Fruit fly (Drosophila melanogaster): ENCODE measurements around the gene CG5516.

The CG5516 gene

DNA sequence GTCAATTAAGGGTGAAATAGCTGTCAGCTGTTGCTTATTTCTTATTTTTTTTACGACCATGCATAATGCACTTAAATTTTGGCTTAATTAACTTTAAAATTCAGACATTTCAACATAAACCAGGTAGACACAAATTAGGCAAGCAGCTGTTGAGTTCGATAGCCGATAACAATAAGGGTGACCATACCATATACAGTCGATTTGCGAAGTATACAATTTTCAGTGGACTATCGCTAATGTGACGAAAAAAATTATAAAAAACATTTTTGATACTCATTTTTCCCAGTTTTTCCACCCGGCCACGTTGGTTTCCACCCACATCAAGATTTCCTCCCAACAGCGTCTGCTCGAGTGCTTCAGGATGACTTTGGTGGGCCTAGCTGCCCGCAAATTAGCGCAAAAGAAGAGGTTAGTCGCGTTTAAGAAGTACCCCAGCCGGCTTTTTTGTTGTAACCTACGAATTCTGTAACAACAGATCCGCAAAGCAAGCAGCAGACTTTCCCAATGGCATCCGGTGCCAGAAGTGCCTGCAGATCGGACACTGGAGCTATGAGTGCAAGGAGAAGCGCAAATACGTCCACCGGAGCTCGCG is at the start of gene CG5516, which contains the start of gene CG4287:
Gene CG5516 (plus strand): TSS at position 195 of the 592 bp plus-strand sequence.
Gene CG4287 (minus strand): TSS at position 178 of the 592 bp plus-strand sequence.
- TF ChIP-seq CTCF (optimal IDR thresholded peaks at IDR 0.05) (no peak), CG8478 (optimal IDR thresholded peaks at IDR 0.05) (no peak)

DNA sequence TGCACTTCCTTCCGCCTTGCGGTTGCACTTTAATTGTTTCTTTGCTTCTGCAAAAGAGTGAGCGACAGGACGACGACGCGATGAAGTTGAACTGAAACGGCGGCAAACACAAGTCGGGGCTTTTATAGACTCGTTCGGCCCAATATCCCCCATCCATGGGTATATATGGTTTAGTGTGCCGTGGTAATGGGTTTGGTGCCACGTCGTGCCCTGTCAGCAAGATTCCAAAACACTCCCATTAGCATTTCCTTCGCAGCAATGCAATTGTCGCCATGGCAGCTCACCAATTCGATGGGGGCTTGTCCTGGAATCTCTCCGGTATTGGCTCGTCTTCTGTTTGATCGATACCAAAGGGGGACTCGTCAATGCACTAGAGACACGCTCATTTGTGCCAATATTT is 45.8 kb upstream of the CG5516 start, which contains the start of gene CG45105:
Gene CG45105 (minus strand): TSS at position 101 of the 400 bp plus-strand sequence.
- TF ChIP-seq CG8478 (optimal IDR thresholded peaks at IDR 0.05) (no peak), CTCF (optimal IDR thresholded peaks at IDR 0.05) (no peak)

DNA sequence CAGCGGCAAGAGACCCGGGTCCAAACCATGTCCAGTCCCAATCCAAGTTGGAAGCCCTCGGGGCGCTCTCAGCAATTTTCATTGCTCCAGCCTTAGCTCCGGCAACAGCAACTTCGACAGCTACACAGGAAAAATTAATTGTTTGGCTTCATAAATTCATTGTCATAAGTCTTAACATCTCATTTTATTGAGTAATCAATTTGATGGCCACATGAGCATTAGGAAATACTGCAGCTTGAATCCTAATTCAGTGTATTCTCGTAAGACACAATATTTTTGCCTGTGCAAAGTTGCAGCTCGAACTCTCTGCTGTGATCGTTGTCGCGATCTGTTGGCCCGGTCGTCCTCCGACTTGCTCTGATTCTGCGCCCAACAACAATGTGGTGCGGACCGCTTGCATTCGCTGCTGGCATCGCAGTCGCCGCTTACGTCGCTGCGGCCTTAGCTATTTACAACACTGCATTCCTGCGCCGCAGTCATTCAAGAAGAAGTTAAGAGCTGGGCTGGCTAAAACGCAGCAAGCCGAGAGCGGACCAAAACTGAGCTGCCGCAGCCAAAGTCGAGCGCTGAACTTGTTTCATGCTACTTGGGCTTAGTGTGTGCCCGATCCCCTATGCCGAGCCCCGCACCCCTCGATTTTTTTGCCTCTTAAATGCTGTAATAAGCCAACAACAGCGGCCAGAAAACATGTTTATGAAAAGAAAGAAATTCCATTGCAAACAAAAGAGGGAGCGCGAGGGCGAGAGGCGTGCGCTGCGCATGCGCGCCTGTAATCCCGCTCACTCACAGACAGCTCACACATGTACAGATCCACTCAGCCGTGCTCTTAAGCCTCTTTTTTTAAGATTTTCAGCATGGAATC is 44.1 kb upstream of the CG5516 start:
- no peak for TF ChIP-seq CG8478 (optimal IDR thresholded peaks at IDR 0.05)
- TF ChIP-seq CTCF (optimal IDR thresholded peaks at IDR 0.05), result no peak

DNA sequence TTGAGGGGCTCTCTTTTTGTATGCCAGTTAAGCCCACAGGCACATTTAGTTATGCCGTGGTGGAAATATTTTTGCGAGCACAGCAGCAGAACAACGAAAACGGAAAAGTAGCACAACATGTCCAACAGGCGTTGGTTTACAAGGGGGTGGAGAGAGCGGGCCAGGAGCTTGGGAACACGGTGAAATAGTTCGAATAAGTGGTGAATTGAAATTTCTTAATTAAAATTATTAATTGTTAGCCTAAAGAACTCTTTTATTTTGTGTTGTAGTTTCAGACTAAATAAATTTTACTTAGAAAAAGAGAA is 43.5 kb upstream of the CG5516 start:
- TF ChIP-seq CG8478 (optimal IDR thresholded peaks at IDR 0.05), result no peak
- TF ChIP-seq CTCF (optimal IDR thresholded peaks at IDR 0.05), result no peak

DNA sequence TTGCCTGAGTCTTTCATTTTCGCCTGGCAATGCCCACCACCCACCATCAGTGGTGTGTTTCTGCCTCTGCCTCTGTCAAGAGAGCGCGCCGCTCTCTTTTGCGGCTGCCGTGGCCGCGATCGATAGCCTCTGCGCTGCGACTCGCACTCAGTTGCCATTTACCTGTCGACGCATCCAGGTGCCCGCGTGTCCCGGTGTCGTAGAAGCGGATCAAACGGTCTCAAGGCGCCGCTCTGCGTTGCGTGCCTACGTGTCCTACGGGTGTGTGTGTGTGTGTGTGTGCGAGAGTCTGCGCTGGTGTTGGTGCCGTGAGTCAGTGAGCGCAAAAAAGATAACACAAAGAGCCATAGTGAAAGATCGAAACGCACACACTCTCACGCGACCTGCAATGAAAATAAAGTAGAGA is 42.9 kb upstream of the CG5516 start, which contains the start of gene Fbxl7:
Gene Fbxl7 (plus strand): TSS at position 148 of the 406 bp plus-strand sequence.
- no peak for TF ChIP-seq CG8478 (optimal IDR thresholded peaks at IDR 0.05)
- TF ChIP-seq CTCF (optimal IDR thresholded peaks at IDR 0.05), result no peak

DNA sequence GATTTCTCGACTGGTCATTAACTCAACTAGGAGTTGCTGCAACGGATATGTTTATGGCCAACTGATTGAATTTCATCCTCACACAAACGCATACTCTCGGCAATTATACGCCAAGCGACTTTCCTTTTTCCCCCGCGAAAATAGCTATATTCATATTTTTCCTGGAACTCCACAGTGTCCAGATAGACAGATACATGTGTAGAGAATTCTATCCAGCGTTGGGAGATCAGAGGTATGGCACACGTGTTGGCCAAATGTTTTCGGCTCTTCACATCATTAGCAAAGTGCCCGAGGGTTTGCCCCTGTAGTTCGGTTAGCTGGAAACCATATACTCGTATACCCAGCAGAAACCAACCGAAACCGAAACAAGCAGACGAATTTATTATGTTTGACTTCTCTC is 41.9 kb upstream of the CG5516 start:
- TF ChIP-seq CTCF (optimal IDR thresholded peaks at IDR 0.05), result no peak

DNA sequence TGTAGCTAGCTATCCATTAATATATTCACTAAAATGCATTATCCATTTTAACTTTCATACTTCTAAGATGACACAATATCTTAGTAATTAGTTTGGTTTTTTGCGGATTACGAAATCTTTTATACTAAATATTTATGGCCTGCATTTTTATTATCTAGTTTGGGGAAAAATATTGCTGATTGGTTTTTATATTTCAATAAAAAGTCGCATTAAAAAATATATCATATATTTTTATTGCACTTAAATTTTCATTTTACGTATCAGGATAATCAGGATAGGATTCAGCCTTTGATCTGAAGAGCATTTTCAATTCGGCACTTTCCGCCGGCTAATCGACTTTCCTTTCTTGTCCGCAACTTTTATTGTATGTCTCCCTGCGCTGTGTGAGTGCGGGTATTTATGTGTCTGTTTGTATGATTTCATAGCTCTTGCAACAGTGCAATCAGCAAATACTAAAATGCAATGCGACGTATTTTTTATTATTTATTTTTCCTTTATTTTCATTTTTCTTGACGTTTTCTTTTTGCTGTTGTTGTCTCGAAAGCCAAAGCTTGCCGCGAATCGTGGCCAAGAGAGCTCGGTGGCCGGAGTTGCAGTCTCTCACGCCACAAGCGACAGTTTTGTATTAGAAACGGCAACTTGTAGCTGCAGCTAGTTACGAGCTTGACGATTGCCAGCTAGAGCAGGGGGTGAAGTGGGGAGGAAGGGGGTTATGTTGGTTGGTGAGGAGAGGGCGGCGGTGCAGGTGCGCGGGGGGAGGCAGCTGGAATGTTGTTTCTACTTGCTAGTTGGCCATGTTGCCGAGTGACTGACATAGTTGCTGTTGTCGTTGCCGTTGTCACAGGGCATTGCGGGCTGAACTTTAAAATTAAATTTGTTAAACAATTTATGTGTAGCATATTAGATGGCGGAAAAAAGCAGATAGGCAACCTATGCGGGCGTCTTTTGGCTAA is 40.8 kb upstream of the CG5516 start:
- TF ChIP-seq CG8478 (optimal IDR thresholded peaks at IDR 0.05) (no peak), CTCF (optimal IDR thresholded peaks at IDR 0.05) (no peak)

DNA sequence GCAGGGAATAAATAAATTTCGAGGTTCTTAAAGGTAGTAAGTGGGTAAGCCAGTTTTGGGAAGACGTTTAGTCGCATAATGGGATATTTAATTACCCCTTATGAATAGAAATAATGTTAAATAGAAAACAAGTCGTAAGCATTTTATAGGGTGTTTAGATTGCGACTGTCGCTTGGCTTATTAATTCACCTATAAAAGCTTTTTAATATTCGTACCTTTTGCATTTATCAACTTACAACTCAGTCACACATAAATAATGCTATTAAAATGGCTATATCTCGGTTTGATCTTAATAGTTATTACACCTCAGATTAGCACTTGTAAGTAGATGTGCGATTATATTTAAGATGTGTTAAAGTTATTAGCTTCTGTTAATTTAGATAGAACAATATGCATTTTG is 38.4 kb upstream of the CG5516 start, which contains the start of gene CG34276:
Gene CG34276 (plus strand): TSS at position 301 of the 400 bp plus-strand sequence.
- TF ChIP-seq CG8478 (optimal IDR thresholded peaks at IDR 0.05) (no peak), CTCF (optimal IDR thresholded peaks at IDR 0.05) (no peak)

DNA sequence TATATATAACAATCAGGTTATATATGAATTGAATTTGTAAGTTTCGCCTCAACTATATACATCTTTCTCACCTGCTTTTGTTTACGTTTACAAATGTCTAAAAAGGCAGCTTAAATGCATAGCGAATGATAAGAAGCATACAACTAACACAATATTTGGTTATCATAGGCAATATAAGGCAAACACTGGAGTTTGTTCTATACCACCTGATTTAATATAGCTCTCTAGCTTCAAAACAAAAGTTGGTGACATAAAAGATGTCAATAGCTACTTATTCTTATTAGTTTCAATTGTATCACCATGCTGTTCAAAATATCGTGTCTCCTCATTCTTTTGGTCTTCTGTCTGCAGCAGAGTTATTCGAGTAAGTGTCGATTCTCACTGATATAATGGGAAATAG is 37.7 kb upstream of the CG5516 start:
- TF ChIP-seq CTCF (optimal IDR thresholded peaks at IDR 0.05) (no peak), CG8478 (optimal IDR thresholded peaks at IDR 0.05) (no peak)

DNA sequence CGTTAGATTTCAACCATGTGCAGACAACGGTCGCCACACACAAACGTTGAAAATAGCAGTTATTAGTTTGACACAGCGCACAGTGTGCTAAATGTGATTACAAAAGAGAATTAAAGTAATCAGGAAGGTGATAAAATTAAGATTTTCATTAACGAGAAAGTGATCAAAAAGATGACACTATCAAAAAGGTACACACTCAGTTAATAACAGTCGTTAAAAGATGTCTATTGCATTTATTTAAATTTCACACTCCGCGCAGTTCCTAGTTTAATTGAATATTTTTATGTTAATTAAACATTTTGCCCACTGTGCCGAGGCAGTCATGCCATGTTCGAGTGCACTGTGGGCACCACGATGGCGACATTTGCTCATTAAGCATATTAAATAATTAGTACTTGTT is 36.5 kb upstream of the CG5516 start:
- TF ChIP-seq CG8478 (optimal IDR thresholded peaks at IDR 0.05) (no peak), CTCF (optimal IDR thresholded peaks at IDR 0.05) (no peak)

DNA sequence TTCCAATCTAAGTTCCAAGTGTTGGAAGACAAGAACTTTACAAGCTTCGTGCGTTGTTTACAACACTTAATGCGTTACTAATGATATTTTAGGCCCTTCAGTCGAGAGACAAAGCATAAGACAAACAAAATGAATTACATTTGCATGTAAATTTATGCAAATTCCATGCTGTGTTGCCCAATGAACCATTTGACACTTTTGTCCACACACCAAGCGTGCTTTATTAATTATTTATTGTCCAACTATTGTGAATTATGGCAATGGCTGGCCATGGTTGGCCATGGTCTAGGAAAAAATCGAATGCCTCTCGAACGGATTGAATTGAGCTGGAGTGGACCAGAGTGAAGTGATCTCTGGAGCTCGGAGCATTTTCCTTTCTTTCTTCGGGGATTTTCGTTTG is 35.6 kb upstream of the CG5516 start:
- TF ChIP-seq CTCF (optimal IDR thresholded peaks at IDR 0.05) (no peak), CG8478 (optimal IDR thresholded peaks at IDR 0.05) (no peak)

DNA sequence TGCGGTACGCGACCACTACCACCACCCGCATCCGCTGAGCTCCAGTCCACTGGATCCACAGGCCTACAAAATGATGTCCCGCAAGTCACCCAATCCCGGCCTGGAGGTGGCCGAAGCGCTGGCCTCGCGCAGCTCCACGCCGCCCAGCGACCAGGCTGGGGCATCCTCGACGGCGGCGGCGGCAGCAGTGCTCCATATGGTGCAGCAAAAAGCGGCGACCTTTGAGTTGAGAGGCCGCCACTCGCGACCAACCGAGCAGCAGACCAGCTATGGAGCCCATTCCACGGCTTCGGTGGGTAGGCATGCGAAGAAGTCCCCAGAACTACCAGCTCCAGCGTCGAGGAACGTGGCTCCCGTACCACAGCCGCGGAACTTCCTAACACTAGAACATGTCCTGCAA is 33.6 kb upstream of the CG5516 start:
- no peak for TF ChIP-seq CTCF (optimal IDR thresholded peaks at IDR 0.05)
- TF ChIP-seq CG8478 (optimal IDR thresholded peaks at IDR 0.05), result no peak

DNA sequence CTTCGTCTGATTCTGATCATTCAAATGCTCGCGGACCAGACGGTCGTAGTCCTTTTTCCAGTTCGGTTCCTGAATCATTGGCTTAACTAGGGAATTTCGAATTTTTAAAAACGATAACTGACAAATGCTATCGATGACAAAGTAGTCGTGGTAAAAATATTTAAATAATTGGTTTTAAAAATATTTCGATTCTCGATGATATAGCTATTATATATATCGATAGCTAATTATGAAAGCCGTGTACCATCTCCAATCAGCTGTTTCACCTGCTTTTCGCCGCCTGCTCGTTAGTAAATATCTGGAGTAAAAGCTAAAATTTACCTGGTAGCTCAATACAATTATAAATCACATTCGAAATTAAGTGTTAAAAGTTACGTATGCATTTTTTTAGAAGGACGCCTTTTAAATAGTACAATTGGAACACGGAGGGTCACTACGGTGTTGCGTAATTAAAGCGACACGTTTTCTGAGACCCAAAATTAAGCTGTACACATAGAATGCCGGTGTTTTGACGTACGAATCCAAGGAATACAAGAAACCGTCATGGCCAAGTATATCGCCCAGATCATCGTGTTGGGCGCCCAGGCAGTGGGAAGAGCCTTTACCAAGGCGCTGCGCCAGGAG is 30.0 kb upstream of the CG5516 start, which contains the start of the genes CG5478 and blp:
Gene CG5478 (minus strand): TSS at position 126 of the 624 bp plus-strand sequence.
Gene blp (plus strand): TSS at position 239 of the 624 bp plus-strand sequence.
- TF ChIP-seq CG8478 (optimal IDR thresholded peaks at IDR 0.05) (no peak), CTCF (optimal IDR thresholded peaks at IDR 0.05) (no peak)

DNA sequence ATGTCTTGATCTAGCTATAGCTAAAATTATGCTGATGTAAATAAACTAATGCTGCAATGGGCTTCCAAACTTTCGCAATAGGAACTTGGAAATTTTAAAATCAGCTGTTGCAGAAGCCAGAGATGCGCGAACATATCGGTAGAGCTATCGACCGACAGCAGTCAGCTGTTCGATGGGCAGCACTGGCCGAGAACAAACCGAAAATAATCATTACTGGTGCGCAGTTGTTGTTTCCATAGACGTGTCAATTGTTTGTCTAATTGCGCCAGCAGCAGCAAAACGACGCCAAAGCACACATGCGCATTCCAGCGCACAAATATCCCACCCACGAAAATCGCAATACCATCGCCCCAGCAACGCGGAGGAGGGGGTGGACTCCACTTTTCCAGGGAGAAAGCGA is 28.7 kb upstream of the CG5516 start, which contains the start of gene Sap47:
Gene Sap47 (plus strand): TSS at position 149 of the 400 bp plus-strand sequence.
- TF ChIP-seq CG8478 (optimal IDR thresholded peaks at IDR 0.05) (no peak), CTCF (optimal IDR thresholded peaks at IDR 0.05) (peak in 1 of 2 experiments; percentile 38)

Measured in S2 (cell line).